Fruit fly (Drosophila melanogaster): ENCODE data around the gene Or10a.
A peak's percentile ranks its signal among the peaks of the same experiment; 100 is the strongest.

The Or10a gene

DNA sequence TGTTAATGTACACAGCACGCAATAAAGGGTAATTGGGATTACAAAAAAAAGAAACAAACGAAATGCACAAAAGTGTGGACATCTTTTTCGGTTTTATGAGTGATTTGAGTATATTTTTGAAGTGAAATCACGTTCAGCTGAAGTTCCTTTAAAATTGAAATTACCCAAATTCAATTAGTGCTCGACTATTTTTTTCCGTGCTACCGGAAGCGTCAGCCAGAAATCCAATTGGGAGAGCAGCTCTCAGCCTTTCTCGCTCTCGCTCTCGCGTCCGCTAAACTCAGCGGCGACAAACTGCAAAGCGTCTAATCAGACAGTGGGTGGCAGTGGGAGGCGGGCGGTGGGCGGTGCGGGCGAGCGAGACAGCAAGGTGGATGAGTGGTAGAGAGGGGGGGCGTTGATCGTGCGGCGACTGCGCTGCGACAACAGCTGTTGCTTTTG, 6.1 kb upstream of the Or10a start (continued):
- peak; percentile 30 for TF ChIP-seq CTCF (GFP tag; optimal IDR thresholded peaks at IDR 0.05)
- peak; percentile 93 for TF ChIP-seq CHES-1-like (GFP tag; optimal IDR thresholded peaks at IDR 0.05)
- TF ChIP-seq CG2889 (GFP tag; IDR thresholded peaks at IDR 0.05): peak; percentile 86
- peak; percentile 84 for TF ChIP-seq CG6272 (GFP tag; IDR thresholded peaks at IDR 0.05)
- peak; percentile 79 for TF ChIP-seq CG9215 (GFP tag; IDR thresholded peaks at IDR 0.05)
- TF ChIP-seq CG8924 (tag; optimal IDR thresholded peaks at IDR 0.05): peak; percentile 89
- peak; percentile 47 for TF ChIP-seq CG14965 (GFP tag; optimal IDR thresholded peaks at IDR 0.05; ENCODE audit: borderline replicate concordance)
- TF ChIP-seq Opbp (GFP tag; IDR thresholded peaks at IDR 0.05; ENCODE audit: partially characterized antibody): no peak
- TF ChIP-seq lola (GFP tag; optimal IDR thresholded peaks at IDR 0.05): peak in 1 of 3 experiments; percentile 39
- TF ChIP-seq CG4730 (GFP tag; IDR thresholded peaks at IDR 0.05): peak; percentile 80
- peak; percentile 76 for TF ChIP-seq jing (GFP tag; optimal IDR thresholded peaks at IDR 0.05)
- TF ChIP-seq Hr51 (GFP tag; optimal IDR thresholded peaks at IDR 0.05): peak; percentile 79 to 92
- peak; percentile 87 for TF ChIP-seq esg (GFP tag; conservative IDR thresholded peaks at IDR 0.05)
- peak; percentile 86; the same call in 3 of the 4 replicates for TF ChIP-seq chinmo (GFP tag; IDR thresholded peaks at IDR 0.05; ENCODE audit: partially characterized antibody)
- TF ChIP-seq CG8388 (GFP tag; optimal IDR thresholded peaks at IDR 0.05): peak; percentile 74
- peak; percentile 78 for TF ChIP-seq CG12299 (tag; optimal IDR thresholded peaks at IDR 0.05)
- TF ChIP-seq bbx (GFP tag; IDR thresholded peaks at IDR 0.05; ENCODE audit: partially characterized antibody): no peak
- TF ChIP-seq yki (optimal IDR thresholded peaks at IDR 0.05): no peak
- TF ChIP-seq CG2875 (GFP tag; optimal IDR thresholded peaks at IDR 0.05): peak; percentile 75
- peak; percentile 82 for TF ChIP-seq sd (tag; optimal IDR thresholded peaks at IDR 0.05)
- TF ChIP-seq CG4820 (GFP tag; optimal IDR thresholded peaks at IDR 0.05): peak; percentile 87
- TF ChIP-seq Fer1 (GFP tag; optimal IDR thresholded peaks at IDR 0.05): peak; percentile 95
- TF ChIP-seq run (tag; optimal IDR thresholded peaks at IDR 0.05): peak; percentile 81
- TF ChIP-seq E2f2 (GFP tag; IDR thresholded peaks at IDR 0.05): peak; percentile 68
- peak; percentile 90 for TF ChIP-seq CG30403 (GFP tag; optimal IDR thresholded peaks at IDR 0.05)
- TF ChIP-seq mirr (GFP tag; optimal IDR thresholded peaks at IDR 0.05): peak; percentile 63
- no peak for TF ChIP-seq Dref (GFP tag; IDR thresholded peaks at IDR 0.05)
- TF ChIP-seq CG32767 (GFP tag; IDR thresholded peaks at IDR 0.05): peak; percentile 89
- no peak for TF ChIP-seq Scr (GFP tag; IDR thresholded peaks at IDR 0.05; ENCODE audit: partially characterized antibody)
- peak; percentile 70 for TF ChIP-seq ewg (GFP tag; optimal IDR thresholded peaks at IDR 0.05)
- TF ChIP-seq fd96Cb (tag; optimal IDR thresholded peaks at IDR 0.05): peak; percentile 80
- peak; percentile 69 for TF ChIP-seq CG30431 (GFP tag; optimal IDR thresholded peaks at IDR 0.05)
- peak; percentile 64; the same call in 1 of the 2 replicates for TF ChIP-seq CG11696 (GFP tag; IDR thresholded peaks at IDR 0.05)
- TF ChIP-seq gem (tag; optimal IDR thresholded peaks at IDR 0.05): peak; percentile 94
- TF ChIP-seq CG10431 (GFP tag; optimal IDR thresholded peaks at IDR 0.05): no peak
- TF ChIP-seq dpn (GFP tag; optimal IDR thresholded peaks at IDR 0.05): peak; percentile 92 to 93
- TF ChIP-seq CG15696 (tag; optimal IDR thresholded peaks at IDR 0.05): peak; percentile 56
- peak; percentile 59 for TF ChIP-seq Sry-δ (GFP tag; optimal IDR thresholded peaks at IDR 0.05)
- peak; percentile 87 for TF ChIP-seq emc (GFP tag; optimal IDR thresholded peaks at IDR 0.05)
- TF ChIP-seq gce (GFP tag; IDR thresholded peaks at IDR 0.05): peak; percentile 75; the same call in 1 of the 3 replicates
- TF ChIP-seq insv (GFP tag; optimal IDR thresholded peaks at IDR 0.05): peak; percentile 1 to 70
- TF ChIP-seq tio (GFP tag; optimal IDR thresholded peaks at IDR 0.05): peak; percentile 89
- peak; percentile 99 for TF ChIP-seq Med (GFP tag)
- TF ChIP-seq CG34422 (GFP tag; IDR thresholded peaks at IDR 0.05): peak; percentile 89
- peak; percentile 48; the same call in 1 of the 3 replicates for TF ChIP-seq sr (GFP tag; IDR thresholded peaks at IDR 0.05)
- peak; percentile 58; the same call in 1 of the 2 replicates for TF ChIP-seq ham (GFP tag; IDR thresholded peaks at IDR 0.05)
- peak; percentile 85 for TF ChIP-seq CG17361 (GFP tag; IDR thresholded peaks at IDR 0.05)
- peak; percentile 94 for TF ChIP-seq gcm2 (GFP tag; optimal IDR thresholded peaks at IDR 0.05)
- TF ChIP-seq seq (GFP tag; IDR thresholded peaks at IDR 0.05): peak; percentile 92; the same call in 1 of the 2 replicates
- peak; percentile 53 for TF ChIP-seq CG2116 (GFP tag; optimal IDR thresholded peaks at IDR 0.05)
- TF ChIP-seq lmd (GFP tag; IDR thresholded peaks at IDR 0.05): peak; percentile 92
